Fruit fly (Drosophila melanogaster) whole organism, embryonic: ENCODE data around the gene Gmppb.
A peak's percentile ranks its signal among the peaks of the same experiment; 100 is the strongest.

ENCODE experiments used
- B-H2 ChIP-seq: fragments of 200-800 bp; sonication (Bioruptor generic); optimal IDR thresholded peaks from 2 replicates; lab custom pipeline; 2018; ENCODE audit warnings: missing biosample characterization, mild to moderate bottlenecking, missing genetic modification characterization
- CG10565 ChIP-seq: fragments of 200-800 bp; sonication (Bioruptor generic); optimal IDR thresholded peaks from 3 replicates; lab custom pipeline; 2016; ENCODE audit warnings: missing biosample characterization, mild to moderate bottlenecking, missing genetic modification characterization
- CG10959 ChIP-seq: fragments of 200-800 bp; sonication (Bioruptor generic); IDR thresholded peaks from 2 replicates; pipeline ENCODE4 v1.3.6; 2022; ENCODE audit warnings: missing biosample characterization, missing genetic modification characterization
- CG11247 ChIP-seq: fragments of 200-800 bp; sonication (Bioruptor generic); IDR thresholded peaks from 2 replicates; pipeline ENCODE4 v1.3.6; 2022; ENCODE audit warnings: missing biosample characterization, missing genetic modification characterization
- CG14441 ChIP-seq: fragments of 200-800 bp; sonication (Bioruptor generic); IDR thresholded peaks from 2 replicates; pipeline ENCODE4 v1.3.6; 2022; ENCODE audit warnings: missing biosample characterization, missing genetic modification characterization
- CG14710 ChIP-seq: fragments of 200-800 bp; sonication (Bioruptor generic); optimal IDR thresholded peaks from 3 replicates; lab custom pipeline; 2019; ENCODE audit warnings: missing biosample characterization, mild to moderate bottlenecking, missing genetic modification characterization, moderate library complexity
- CG15479 ChIP-seq: fragments of 200-800 bp; sonication (Bioruptor generic); optimal IDR thresholded peaks from 3 replicates; lab custom pipeline; 2019; ENCODE audit warnings: missing biosample characterization, mild to moderate bottlenecking, missing genetic modification characterization, moderate library complexity
- CG17359 ChIP-seq: fragments of 200-800 bp; sonication (Bioruptor generic); optimal IDR thresholded peaks from 3 replicates; lab custom pipeline; 2018; ENCODE audit warnings: missing biosample characterization, mild to moderate bottlenecking, missing genetic modification characterization, moderate library complexity
- CG17612 ChIP-seq: fragments of 200-800 bp; sonication (Bioruptor generic); IDR thresholded peaks from 2 replicates; pipeline ENCODE4 v1.3.6; 2022; ENCODE audit warnings: missing biosample characterization, missing genetic modification characterization
- CG18619 ChIP-seq: fragments of 200-800 bp; sonication (Bioruptor generic); optimal IDR thresholded peaks from 3 replicates; lab custom pipeline; 2017; ENCODE audit warnings: missing biosample characterization, mild to moderate bottlenecking, missing genetic modification characterization
- CG2199 ChIP-seq: fragments of 200-800 bp; sonication (Bioruptor generic); IDR thresholded peaks from 3 replicates; pipeline ENCODE4 v1.3.6; 2022; ENCODE audit warnings: missing biosample characterization, missing genetic modification characterization
- CG30403 ChIP-seq: fragments of 200-800 bp; sonication (Bioruptor generic); optimal IDR thresholded peaks from 3 replicates; lab custom pipeline; 2016; ENCODE audit warnings: missing biosample characterization, missing genetic modification characterization
- CG31365 ChIP-seq: fragments of 200-800 bp; sonication (Bioruptor generic); optimal IDR thresholded peaks from 2 replicates; lab custom pipeline; 2018; ENCODE audit warnings: missing biosample characterization, mild to moderate bottlenecking, missing genetic modification characterization
- CG6272 ChIP-seq: fragments of 200-800 bp; sonication (Bioruptor generic); IDR thresholded peaks from 2 replicates; pipeline ENCODE4 v1.3.6; 2022; ENCODE audit warnings: missing biosample characterization, missing genetic modification characterization
- CG6689 ChIP-seq: fragments of 200-800 bp; sonication (Bioruptor generic); IDR thresholded peaks from 2 replicates; pipeline ENCODE4 v1.3.6; 2022; ENCODE audit warnings: missing biosample characterization, missing genetic modification characterization
- CG6765 ChIP-seq: fragments of 200-800 bp; sonication (Bioruptor generic); optimal IDR thresholded peaks from 3 replicates; lab custom pipeline; 2017; ENCODE audit warnings: missing biosample characterization, mild to moderate bottlenecking, missing genetic modification characterization
- CG8944 ChIP-seq: fragments of 200-800 bp; sonication (Bioruptor generic); optimal IDR thresholded peaks from 3 replicates; lab custom pipeline; 2016; ENCODE audit warnings: missing biosample characterization, missing genetic modification characterization
- CG9727 ChIP-seq: fragments of 200-800 bp; sonication (Bioruptor generic); optimal IDR thresholded peaks from 3 replicates; lab custom pipeline; 2017; ENCODE audit warnings: missing biosample characterization, mild to moderate bottlenecking, missing genetic modification characterization
- CoRest ChIP-seq: fragments of 200-800 bp; sonication (Bioruptor generic); optimal IDR thresholded peaks from 3 replicates; lab custom pipeline; 2018; ENCODE audit warnings: missing biosample characterization, mild to moderate bottlenecking, missing genetic modification characterization, moderate library complexity
- Deaf1 ChIP-seq: fragments of 200-800 bp; optimal IDR thresholded peaks from 3 replicates; lab custom pipeline; 2019; ENCODE audit warnings: missing biosample characterization, mild to moderate bottlenecking, missing genetic modification characterization, moderate library complexity
- Dip3 ChIP-seq: fragments of 200-800 bp; sonication (Bioruptor generic); optimal IDR thresholded peaks from 3 replicates; lab custom pipeline; 2016; ENCODE audit warnings: missing biosample characterization, missing genetic modification characterization
- E2f1 ChIP-seq: fragments of 200-800 bp; sonication (Bioruptor generic); IDR thresholded peaks from 2 replicates; pipeline ENCODE4 v1.3.6; 2022; ENCODE audit warnings: missing biosample characterization, missing genetic modification characterization
- Ets65A ChIP-seq: fragments of 200-800 bp; sonication (Bioruptor generic); peaks from one replicate; lab custom pipeline; 2016; ENCODE audit warnings: missing biosample characterization, missing genetic modification characterization
- HmgZ ChIP-seq: fragments of 200-800 bp; sonication (Bioruptor generic); optimal IDR thresholded peaks from 2 replicates; lab custom pipeline; 2018; ENCODE audit warnings: missing biosample characterization, mild to moderate bottlenecking, missing genetic modification characterization
- Lpt ChIP-seq: fragments of >200 bp; optimal IDR thresholded peaks from 2 replicates; lab custom pipeline; 2018; ENCODE audit warnings: missing biosample characterization, missing genetic modification characterization
- NC2β ChIP-seq: fragments of 200-800 bp; sonication (Bioruptor generic); optimal IDR thresholded peaks from 2 replicates; lab custom pipeline; 2016; ENCODE audit warnings: missing biosample characterization, missing genetic modification characterization
- NFAT ChIP-seq: fragments of 200-800 bp; sonication (Bioruptor generic); IDR thresholded peaks from 2 replicates; pipeline ENCODE4 v1.3.6; 2022; ENCODE audit warnings: missing biosample characterization, missing genetic modification characterization
- Nf-YB ChIP-seq: fragments of 200-800 bp; sonication (Bioruptor generic); optimal IDR thresholded peaks from 3 replicates; lab custom pipeline; 2019; ENCODE audit warnings: missing biosample characterization, mild to moderate bottlenecking, missing genetic modification characterization, moderate library complexity
- Nf-YC ChIP-seq: fragments of 200-800 bp; optimal IDR thresholded peaks from 3 replicates; lab custom pipeline; 2019; ENCODE audit warnings: missing biosample characterization, mild to moderate bottlenecking, missing genetic modification characterization, moderate library complexity
- Optix ChIP-seq: fragments of 200-800 bp; sonication (Bioruptor generic); IDR thresholded peaks from 3 replicates; pipeline ENCODE4 v1.3.6; 2022; ENCODE audit warnings: missing biosample characterization, missing genetic modification characterization
- ash1 ChIP-seq: fragments of 200-800 bp; sonication (Bioruptor generic); optimal IDR thresholded peaks from 2 replicates; lab custom pipeline; 2018; ENCODE audit warnings: missing biosample characterization, mild to moderate bottlenecking, missing genetic modification characterization
- btn ChIP-seq: fragments of 200-800 bp; sonication (Bioruptor generic); optimal IDR thresholded peaks from 2 replicates; lab custom pipeline; 2016; ENCODE audit warnings: missing biosample characterization, missing genetic modification characterization
- chm ChIP-seq: fragments of 200-800 bp; sonication (Bioruptor generic); IDR thresholded peaks from 2 replicates; pipeline ENCODE4 v1.3.6; 2022; ENCODE audit warnings: missing biosample characterization, missing genetic modification characterization
- crol ChIP-seq: fragments of 200-800 bp; sonication (Bioruptor generic); IDR thresholded peaks from 2 replicates; pipeline ENCODE4 v1.3.6; 2022; ENCODE audit warnings: missing biosample characterization, missing genetic modification characterization
- fd102C ChIP-seq: fragments of 200-800 bp; sonication (Bioruptor generic); optimal IDR thresholded peaks from 2 replicates; lab custom pipeline; 2018; ENCODE audit warnings: missing biosample characterization, mild to moderate bottlenecking, missing genetic modification characterization, moderate library complexity
- gcm ChIP-seq: fragments of 200-800 bp; sonication (Bioruptor generic); optimal IDR thresholded peaks from 2 replicates; lab custom pipeline; 2019; ENCODE audit warnings: missing biosample characterization, mild to moderate bottlenecking, missing genetic modification characterization, moderate library complexity
- grn ChIP-seq: fragments of 200-800 bp; sonication (Bioruptor generic); optimal IDR thresholded peaks from 3 replicates; lab custom pipeline; 2017; ENCODE audit warnings: missing biosample characterization, missing genetic modification characterization
- inv ChIP-seq: fragments of 200-800 bp; sonication (Bioruptor generic); IDR thresholded peaks from 2 replicates; pipeline ENCODE4 v1.3.6; 2022; ENCODE audit warnings: missing biosample characterization, missing genetic modification characterization; ENCODE audit not compliant: partially characterized antibody
- klu ChIP-seq: fragments of 200-800 bp; sonication (Bioruptor generic); IDR thresholded peaks from 2 replicates; pipeline ENCODE4 v1.3.6; 2022; ENCODE audit warnings: missing biosample characterization, missing genetic modification characterization
- lbe ChIP-seq: fragments of 200-800 bp; sonication (Bioruptor generic); optimal IDR thresholded peaks from 2 replicates; lab custom pipeline; 2016; ENCODE audit warnings: missing biosample characterization, mild to moderate bottlenecking, missing genetic modification characterization
- mld ChIP-seq: fragments of 200-800 bp; sonication (Bioruptor generic); IDR thresholded peaks from 3 replicates; pipeline ENCODE4 v1.3.6; 2022; ENCODE audit warnings: missing biosample characterization, missing genetic modification characterization; ENCODE audit not compliant: partially characterized antibody
- pfk ChIP-seq: fragments of 200-800 bp; sonication (Bioruptor generic); optimal IDR thresholded peaks from 2 replicates; lab custom pipeline; 2018; ENCODE audit warnings: missing biosample characterization, mild to moderate bottlenecking, missing genetic modification characterization, moderate library complexity
- pnt ChIP-seq: fragments of 200-800 bp; sonication (Bioruptor generic); optimal IDR thresholded peaks from 3 replicates; lab custom pipeline; 2016; ENCODE audit warnings: missing biosample characterization, missing genetic modification characterization
- prd ChIP-seq, 3 experiments: fragments of >200 bp in 2 of 3; fragments of 200-800 bp in 1 of 3; sonication (Bioruptor generic) in 1 of 3; optimal IDR thresholded peaks in 2 of 3; IDR thresholded peaks in 1 of 3; 2 replicates in 2 of 3; 3 replicates in 1 of 3; pipeline versions ENCODE4 v1.3.6 to Lab custom; 2017 to 2022; ENCODE audit warnings: missing biosample characterization in 1 of 3, missing genetic modification characterization in 1 of 3
- pros ChIP-seq: fragments of 200-800 bp; sonication (Bioruptor generic); optimal IDR thresholded peaks from 3 replicates; lab custom pipeline; 2019; ENCODE audit warnings: missing biosample characterization, mild to moderate bottlenecking, missing genetic modification characterization, moderate library complexity
- schlank ChIP-seq: fragments of 200-800 bp; sonication (Bioruptor generic); optimal IDR thresholded peaks from 2 replicates; lab custom pipeline; 2018; ENCODE audit warnings: missing biosample characterization, mild to moderate bottlenecking, missing genetic modification characterization
- seq ChIP-seq: fragments of 200-800 bp; sonication (Bioruptor generic); IDR thresholded peaks from 2 replicates; pipeline ENCODE4 v1.3.6; 2022; ENCODE audit warnings: missing biosample characterization, missing genetic modification characterization
- sim ChIP-seq: fragments of 200-800 bp; sonication (Bioruptor generic); IDR thresholded peaks from 2 replicates; pipeline ENCODE4 v1.3.6; 2022; ENCODE audit warnings: missing biosample characterization, missing genetic modification characterization
- sqz ChIP-seq: fragments of 200-800 bp; sonication (Bioruptor generic); optimal IDR thresholded peaks from 3 replicates; lab custom pipeline; 2018; ENCODE audit warnings: missing biosample characterization, mild to moderate bottlenecking, missing genetic modification characterization
- twi ChIP-seq: fragments of 200-800 bp; optimal IDR thresholded peaks from 2 replicates; lab custom pipeline; 2019; ENCODE audit warnings: missing biosample characterization, mild to moderate bottlenecking, missing genetic modification characterization, moderate library complexity
- zen ChIP-seq: fragments of 200-800 bp; sonication (Bioruptor generic); optimal IDR thresholded peaks from 3 replicates; lab custom pipeline; 2018; ENCODE audit warnings: missing biosample characterization, mild to moderate bottlenecking, missing genetic modification characterization, moderate library complexity

The Gmppb gene

DNA sequence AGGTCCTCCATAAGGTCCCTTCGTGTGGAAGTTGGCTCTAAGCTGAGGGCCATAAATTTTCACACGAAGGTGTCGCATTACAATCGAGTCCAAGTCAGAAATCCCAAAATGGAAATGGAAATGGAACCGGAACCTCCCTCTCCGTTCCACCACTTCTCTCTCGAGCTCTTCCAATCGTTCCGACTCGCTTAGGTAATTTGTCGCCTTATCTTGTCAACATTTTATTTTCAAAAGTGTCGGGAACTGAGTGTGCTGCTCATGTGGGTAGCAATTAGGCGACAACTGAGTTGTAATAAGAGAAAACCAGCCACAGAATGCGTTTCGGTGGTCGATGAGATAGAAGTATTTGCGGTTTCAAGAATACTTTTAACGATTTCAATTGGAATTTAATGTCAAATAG is 29.5 kb downstream of the Gmppb start:
- TF ChIP-seq twi (tag; lab: Kevin White, UChicago), result peak; percentile 44
- TF ChIP-seq CG30403 (GFP tag; lab: Kevin White, UChicago), result no peak
- no peak for TF ChIP-seq lbe (GFP tag; lab: Kevin White, UChicago)
- TF ChIP-seq pfk, result peak; percentile 62
- TF ChIP-seq Nf-YB, result peak; percentile 51
- TF ChIP-seq prd (optimal IDR thresholded peaks at IDR 0.05; lab: Kevin White, UChicago), result no peak
- TF ChIP-seq prd (GFP tag; IDR thresholded peaks at IDR 0.05; lab: Robert Waterston, UW), result peak; percentile 29; the same call in 1 of the 3 replicates
- TF ChIP-seq CG2199, result 0 out of 3 replicates have a peak, but pooled peaks have one; percentile 19
- TF ChIP-seq inv (GFP tag; lab: Robert Waterston, UW), result no peak
- TF ChIP-seq gcm (GFP tag; lab: Kevin White, UChicago), result peak; percentile 46
- TF ChIP-seq CG15479 (GFP tag; lab: Kevin White, UChicago), result peak; percentile 19
- TF ChIP-seq zen (tag; lab: Kevin White, UChicago), result peak; percentile 4
- TF ChIP-seq NFAT (GFP tag; lab: Robert Waterston, UW), result no peak

DNA sequence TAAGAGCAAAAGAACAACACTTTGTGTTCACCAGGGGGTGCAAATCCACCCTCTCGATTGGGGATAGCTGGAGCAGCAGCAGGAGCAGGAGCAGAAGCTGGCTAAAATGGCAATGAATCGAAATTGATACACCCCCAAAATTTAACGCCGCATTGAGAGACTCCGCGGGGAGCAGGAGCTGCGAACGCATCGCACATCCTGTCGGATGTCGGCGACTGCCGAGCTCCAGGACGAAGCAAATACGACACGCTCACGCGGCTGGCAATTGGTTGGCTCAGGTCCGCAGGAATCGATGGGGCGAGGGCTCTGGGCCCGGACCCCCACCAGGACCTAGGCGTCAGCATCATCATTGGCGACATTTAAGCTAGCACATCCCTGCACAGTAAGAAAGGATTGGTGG is 31.7 kb downstream of the Gmppb start:
- TF ChIP-seq chm (GFP tag; lab: Robert Waterston, UW), result no peak
- no peak for TF ChIP-seq schlank (tag; lab: Kevin White, UChicago)
- TF ChIP-seq CG9727 (GFP tag; lab: Kevin White, UChicago), result no peak
- TF ChIP-seq seq (GFP tag; lab: Robert Waterston, UW), result peak; percentile 63
- TF ChIP-seq klu (GFP tag; lab: Robert Waterston, UW), result no peak
- no peak for TF ChIP-seq HmgZ (tag; lab: Kevin White, UChicago)
- no peak for TF ChIP-seq E2f1
- TF ChIP-seq crol, result peak; percentile 21; the same call in 1 of the 2 replicates
- no peak for TF ChIP-seq CG31365 (tag; lab: Kevin White, UChicago)
- TF ChIP-seq CG11247 (GFP tag; lab: Robert Waterston, UW), result 0 out of 2 replicates have a peak, but pooled peaks have one; percentile 21
- TF ChIP-seq btn (GFP tag; lab: Kevin White, UChicago), result no peak
- 0 out of 3 replicates have a peak, but pooled peaks have one; percentile 11 for TF ChIP-seq Optix (GFP tag; lab: Robert Waterston, UW)
- no peak for TF ChIP-seq CG17612 (GFP tag; lab: Robert Waterston, UW)
- TF ChIP-seq CG6689 (GFP tag; lab: Robert Waterston, UW), result no peak
- no peak for TF ChIP-seq NC2β (GFP tag; lab: Kevin White, UChicago)
- TF ChIP-seq pros (GFP tag; lab: Kevin White, UChicago), result no peak
- TF ChIP-seq CG10959 (GFP tag; lab: Robert Waterston, UW), result no peak
- no peak for TF ChIP-seq mld (GFP tag; lab: Robert Waterston, UW)
- TF ChIP-seq sqz (GFP tag; lab: Kevin White, UChicago), result no peak
- no peak for TF ChIP-seq CG6765 (GFP tag; lab: Kevin White, UChicago)
- TF ChIP-seq CG14441 (GFP tag; lab: Robert Waterston, UW), result no peak
- no peak for TF ChIP-seq CG17359 (tag; lab: Kevin White, UChicago)
- TF ChIP-seq grn (GFP tag; lab: Kevin White, UChicago), result no peak
- no peak for TF ChIP-seq CG14710 (tag; lab: Kevin White, UChicago)
- peak; percentile 93 for TF ChIP-seq Deaf1 (tag; lab: Kevin White, UChicago)
- TF ChIP-seq CG10565 (GFP tag; lab: Kevin White, UChicago), result no peak
- TF ChIP-seq Dip3, result no peak
- no peak for TF ChIP-seq fd102C (GFP tag; lab: Kevin White, UChicago)
- no peak for TF ChIP-seq pnt (GFP tag; lab: Kevin White, UChicago)
- no peak for TF ChIP-seq CG6272 (GFP tag; lab: Robert Waterston, UW)
- TF ChIP-seq Ets65A (GFP tag; lab: Kevin White, UChicago), result peak; percentile 4
- no peak for TF ChIP-seq CG18619
- no peak for TF ChIP-seq B-H2 (GFP tag; lab: Kevin White, UChicago)
- no peak for TF ChIP-seq CoRest (tag; lab: Kevin White, UChicago)
- peak; percentile 95 for TF ChIP-seq Nf-YC (tag; lab: Kevin White, UChicago)
- TF ChIP-seq CG8944, result no peak
- no peak for TF ChIP-seq sim
- no peak for TF ChIP-seq Lpt (GFP tag; lab: Kevin White, UChicago)
- no peak for TF ChIP-seq ash1 (GFP tag; lab: Kevin White, UChicago)
